Worm (Caenorhabditis elegans): ENCODE measurements around the gene ule-3.

- no peak for TF ChIP-seq hmg-4 (GFP tag; optimal IDR thresholded peaks at IDR 0.05)
- no peak for TF ChIP-seq ama-1 (optimal IDR thresholded peaks at IDR 0.05)
- no peak for TF ChIP-seq aly-1 (tag; optimal IDR thresholded peaks at IDR 0.05)
Measured at ce11 chrV:10813425-10814156, 20.0 kb downstream of the ule-3 start, which contains the start of the genes C29A12.1 and lig-1.
